Worm (Caenorhabditis elegans) whole organism, L2 larva: Measurements from ENCODE around the gene K09C6.7.

ENCODE experiments used
- F13H6.1 ChIP-seq: sonication (generic microtip); optimal IDR thresholded peaks from 2 replicates; lab custom pipeline; 2016; ENCODE audit warnings: missing genetic modification characterization, missing compliant biosample characterization
- R02D3.7 ChIP-seq: fragments of 150-350 bp; optimal IDR thresholded peaks from 2 replicates; lab custom pipeline; 2014; ENCODE audit warnings: missing biosample characterization, missing genetic modification characterization
- alr-1 ChIP-seq: fragments of 150-350 bp; optimal IDR thresholded peaks from 2 replicates; lab custom pipeline; 2014; ENCODE audit warnings: missing biosample characterization, missing genetic modification characterization
- aly-2 ChIP-seq: fragments of 150-350 bp; optimal IDR thresholded peaks from 2 replicates; lab custom pipeline; 2014; ENCODE audit warnings: missing biosample characterization, missing genetic modification characterization
- ama-1 ChIP-seq: fragments of 150-350 bp; optimal IDR thresholded peaks from 2 replicates; lab custom pipeline; 2018; ENCODE audit warnings: inconsistent platforms
- blmp-1 ChIP-seq: sonication (generic microtip); optimal IDR thresholded peaks from 2 replicates; lab custom pipeline; 2017; ENCODE audit warnings: missing genetic modification characterization, mild to moderate bottlenecking, missing compliant biosample characterization, antibody characterized with exemption, moderate library complexity; ENCODE audit not compliant: insufficient read depth
- ceh-82 ChIP-seq: fragments of 150-350 bp; optimal IDR thresholded peaks from 2 replicates; lab custom pipeline; 2014; ENCODE audit warnings: missing biosample characterization, missing genetic modification characterization
- crh-2 ChIP-seq: sonication (generic microtip); optimal IDR thresholded peaks from 2 replicates; lab custom pipeline; 2017; ENCODE audit warnings: missing biosample characterization, missing genetic modification characterization
- egl-27 ChIP-seq: sonication (generic microtip); optimal IDR thresholded peaks from 3 replicates; lab custom pipeline; 2017; ENCODE audit warnings: missing biosample characterization, missing genetic modification reagents, missing genetic modification characterization
- elt-3 ChIP-seq: sonication (generic microtip); optimal IDR thresholded peaks from 2 replicates; lab custom pipeline; 2017; ENCODE audit warnings: missing biosample characterization, missing genetic modification characterization
- fos-1 ChIP-seq: fragments of 150-350 bp; optimal IDR thresholded peaks from 2 replicates; lab custom pipeline; 2014; ENCODE audit warnings: missing biosample characterization, missing genetic modification characterization
- gmeb-1 ChIP-seq: fragments of 150-350 bp; optimal IDR thresholded peaks from 2 replicates; lab custom pipeline; 2014; ENCODE audit warnings: missing biosample characterization, missing genetic modification characterization
- lin-11 ChIP-seq: fragments of 150-350 bp; sonication (generic microtip); optimal IDR thresholded peaks from 2 replicates; lab custom pipeline; 2014; ENCODE audit warnings: missing biosample characterization, missing genetic modification characterization, inconsistent platforms, mixed read lengths
- lin-13 ChIP-seq: fragments of 150-350 bp; optimal IDR thresholded peaks from 2 replicates; lab custom pipeline; 2014; ENCODE audit warnings: missing biosample characterization, missing genetic modification reagents, missing genetic modification characterization
- lsy-2 ChIP-seq, 2 experiments: fragments of 150-350 bp in 1 of 2; sonication (generic microtip) in 1 of 2; optimal IDR thresholded peaks; 2 replicates each; lab custom pipeline; 2014 to 2017; ENCODE audit warnings: missing biosample characterization in 2 of 2, missing genetic modification characterization in 2 of 2
- mbf-1 ChIP-seq: sonication (generic microtip); optimal IDR thresholded peaks from 2 replicates; lab custom pipeline; 2017; ENCODE audit warnings: missing biosample characterization, missing genetic modification characterization
- nhr-10 ChIP-seq: sonication (generic microtip); optimal IDR thresholded peaks from 2 replicates; lab custom pipeline; 2017; ENCODE audit warnings: missing biosample characterization, missing genetic modification characterization
- nhr-11 ChIP-seq: fragments of 150-350 bp; optimal IDR thresholded peaks from 2 replicates; lab custom pipeline; 2014; ENCODE audit warnings: missing biosample characterization, missing genetic modification characterization
- nhr-12 ChIP-seq: fragments of 150-350 bp; optimal IDR thresholded peaks from 2 replicates; lab custom pipeline; 2014; ENCODE audit warnings: missing biosample characterization, missing genetic modification characterization
- nhr-129 ChIP-seq: fragments of 150-350 bp; optimal IDR thresholded peaks from 2 replicates; lab custom pipeline; 2014; ENCODE audit warnings: missing biosample characterization, missing genetic modification characterization
- nhr-21 ChIP-seq: fragments of 150-350 bp; optimal IDR thresholded peaks from 2 replicates; lab custom pipeline; 2014; ENCODE audit warnings: missing biosample characterization, missing genetic modification characterization
- nhr-237 ChIP-seq: fragments of 150-350 bp; optimal IDR thresholded peaks from 2 replicates; lab custom pipeline; 2014; ENCODE audit warnings: missing biosample characterization, missing genetic modification characterization
- nhr-25 ChIP-seq: fragments of 150-350 bp; sonication (generic microtip); optimal IDR thresholded peaks from 3 replicates; lab custom pipeline; 2014; ENCODE audit warnings: missing biosample characterization, missing genetic modification characterization
- nhr-6 ChIP-seq: fragments of 150-350 bp; optimal IDR thresholded peaks from 2 replicates; lab custom pipeline; 2014; ENCODE audit warnings: missing biosample characterization, missing genetic modification characterization
- peb-1 ChIP-seq: fragments of 150-350 bp; optimal IDR thresholded peaks from 2 replicates; lab custom pipeline; 2014; ENCODE audit warnings: missing biosample characterization, missing genetic modification characterization
- sem-4 ChIP-seq: fragments of 150-350 bp; optimal IDR thresholded peaks from 2 replicates; lab custom pipeline; 2014; ENCODE audit warnings: missing biosample characterization, missing genetic modification reagents, missing genetic modification characterization
- skn-1 ChIP-seq: sonication (generic microtip); optimal IDR thresholded peaks from 2 replicates; lab custom pipeline; 2017; ENCODE audit warnings: missing biosample characterization, missing genetic modification characterization
- sma-3 ChIP-seq: sonication (generic microtip); optimal IDR thresholded peaks from 2 replicates; lab custom pipeline; 2016; ENCODE audit warnings: missing genetic modification reagents, missing genetic modification characterization, missing compliant biosample characterization
- unc-39 ChIP-seq: fragments of 150-350 bp; optimal IDR thresholded peaks from 2 replicates; lab custom pipeline; 2014; ENCODE audit warnings: missing biosample characterization, missing genetic modification characterization
- unc-55 ChIP-seq: fragments of 150-350 bp; sonication (generic microtip); optimal IDR thresholded peaks from 3 replicates; lab custom pipeline; 2014; ENCODE audit warnings: missing biosample characterization, missing genetic modification reagents, missing genetic modification characterization
- ztf-11 ChIP-seq: sonication (generic microtip); optimal IDR thresholded peaks from 2 replicates; lab custom pipeline; 2017; ENCODE audit warnings: missing biosample characterization, missing genetic modification characterization
- ztf-4 ChIP-seq: fragments of 150-350 bp; optimal IDR thresholded peaks from 2 replicates; lab custom pipeline; 2014; ENCODE audit warnings: missing biosample characterization, missing genetic modification characterization

Gene K09C6.7

ce11 chrV:813101-813500 is 25.8 kb downstream of the K09C6.7 start, which contains the start of gene R13D11.10:
R13D11.10 (minus strand) TSS chrV:813201.
- no peak for TF ChIP-seq crh-2
- no peak for TF ChIP-seq nhr-10 (tag; lab: Kevin White, UChicago)
- TF ChIP-seq nhr-11 (tag; lab: Kevin White, UChicago) = no peak
- TF ChIP-seq nhr-237 (tag; lab: Kevin White, UChicago) = no peak
- TF ChIP-seq blmp-1 = no peak
- TF ChIP-seq sma-3 (GFP tag; lab: Kevin White, UChicago) = no peak
- TF ChIP-seq ceh-82 = no peak
- TF ChIP-seq F13H6.1 = no peak
- TF ChIP-seq, all 48 proteins: peak for 0

- no peak for TF ChIP-seq ztf-11 (tag; lab: Kevin White, UChicago)
- peak; percentile 11 for TF ChIP-seq F13H6.1
- peak; percentile 23 for TF ChIP-seq unc-55 (GFP tag; lab: Kevin White, UChicago)
- TF ChIP-seq, all 48 proteins: peak for 2
Observed at ce11 chrV:810281-810862, 28.5 kb downstream of the K09C6.7 start, which contains the start of gene R13D11.4. R13D11.4 (plus strand) TSS chrV:810812.

DNA sequence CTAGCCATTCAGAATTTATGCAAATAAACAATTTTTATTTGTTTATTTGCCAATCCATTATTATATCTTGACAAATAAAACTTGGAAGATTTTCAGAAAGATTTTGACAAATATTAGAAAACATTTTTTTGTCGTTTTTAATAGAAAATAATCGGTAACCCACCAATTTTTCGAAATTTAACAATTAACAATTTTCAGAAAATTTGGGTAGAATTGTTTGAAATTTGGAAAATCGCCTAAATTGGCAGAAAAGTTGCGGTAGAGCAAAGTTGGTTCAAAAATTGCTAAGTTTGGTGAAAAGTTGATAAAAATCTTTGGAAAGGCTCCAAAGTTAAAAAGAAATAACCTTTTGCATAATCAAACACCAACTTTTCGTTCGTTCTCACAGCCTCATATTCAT is 30.6 kb downstream of the K09C6.7 start:
- TF ChIP-seq nhr-11 (tag; lab: Kevin White, UChicago) (no peak), fos-1 (tag; lab: Kevin White, UChicago) (no peak), sem-4 (tag; lab: Kevin White, UChicago) (no peak), ama-1 (lab: Kevin White, UChicago) (no peak), nhr-12 (tag; lab: Kevin White, UChicago) (no peak), ztf-4 (tag; lab: Kevin White, UChicago) (no peak), ceh-82 (no peak), nhr-21 (tag; lab: Kevin White, UChicago) (no peak), skn-1 (tag; lab: Kevin White, UChicago) (no peak)

- TF ChIP-seq nhr-10 (tag; lab: Kevin White, UChicago) (no peak), lin-11 (tag; lab: Kevin White, UChicago) (no peak), ztf-4 (tag; lab: Kevin White, UChicago) (no peak), egl-27 (tag; lab: Kevin White, UChicago) (no peak), peb-1 (tag; lab: Kevin White, UChicago) (no peak), lsy-2 (tag; optimal IDR thresholded peaks at IDR 0.05; lab: Kevin White, UChicago) (no peak)
Observed at ce11 chrV:804485-804884, 34.4 kb downstream of the K09C6.7 start, which contains the start of gene nhr-270. nhr-270 (minus strand) TSS chrV:804741.

DNA sequence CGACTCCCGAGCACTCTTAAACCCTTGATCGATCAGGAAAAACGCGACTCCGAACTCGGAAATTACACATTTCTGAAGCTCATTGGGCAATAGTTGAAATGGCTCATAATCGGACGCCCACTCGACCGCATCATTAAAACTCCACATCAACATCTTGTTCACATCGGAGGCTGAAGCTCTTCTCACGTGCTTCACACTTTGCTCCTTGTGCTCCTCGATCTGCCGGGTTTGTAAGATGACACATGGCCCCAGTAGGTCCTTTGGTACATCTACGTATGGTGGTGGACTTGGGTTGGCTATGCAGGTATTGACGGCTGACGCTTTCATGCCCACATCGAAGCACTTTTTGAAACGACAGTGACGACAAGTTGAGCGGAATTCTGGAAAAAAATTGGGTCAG is 35.4 kb downstream of the K09C6.7 start:
- TF ChIP-seq sma-3 (GFP tag; lab: Kevin White, UChicago) (no peak), alr-1 (tag; lab: Kevin White, UChicago) (no peak), nhr-6 (tag; lab: Kevin White, UChicago) (no peak), nhr-25 (no peak), peb-1 (tag; lab: Kevin White, UChicago) (no peak), ztf-11 (tag; lab: Kevin White, UChicago) (no peak), nhr-11 (tag; lab: Kevin White, UChicago) (no peak), skn-1 (tag; lab: Kevin White, UChicago) (no peak), sem-4 (tag; lab: Kevin White, UChicago) (no peak), nhr-129 (no peak), R02D3.7 (tag; lab: Kevin White, UChicago) (no peak), ceh-82 (no peak), unc-39 (tag; lab: Kevin White, UChicago) (no peak), elt-3 (tag; lab: Kevin White, UChicago) (no peak), nhr-12 (tag; lab: Kevin White, UChicago) (no peak), aly-2 (tag; lab: Kevin White, UChicago) (no peak), crh-2 (no peak)

DNA sequence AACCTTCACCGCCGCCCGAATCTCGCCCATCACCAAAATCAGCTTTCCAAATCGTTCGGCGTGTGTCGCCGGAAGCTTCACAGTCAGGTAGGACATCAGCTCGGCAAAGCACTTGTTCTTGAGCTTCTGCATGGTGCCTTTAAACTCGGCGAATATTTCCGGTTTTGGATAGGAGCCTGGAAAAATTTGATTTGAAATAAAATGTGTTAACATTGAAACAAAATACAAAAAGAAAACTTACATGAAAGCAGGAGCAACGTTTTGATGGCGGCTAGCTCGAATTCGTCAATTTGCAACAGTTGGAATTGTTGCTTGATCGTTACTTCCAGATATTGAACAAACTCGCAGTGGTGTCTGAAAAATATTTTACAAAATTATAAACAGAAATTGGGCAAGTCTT is 36.2 kb downstream of the K09C6.7 start:
- TF ChIP-seq mbf-1 (no peak), nhr-21 (tag; lab: Kevin White, UChicago) (no peak), lin-13 (no peak), gmeb-1 (no peak), unc-39 (tag; lab: Kevin White, UChicago) (no peak)
